Fruit fly (Drosophila melanogaster) S2 (cell line): Measurements from ENCODE around the gene HDAC11.

ENCODE experiments used
- CG8478 ChIP-seq: fragments of >200 bp; optimal IDR thresholded peaks from 2 replicates; lab custom pipeline; 2018
- CTCF ChIP-seq, 2 experiments: fragments of >200 bp; optimal IDR thresholded peaks; 2 replicates each; lab custom pipeline; 2018

DNA sequence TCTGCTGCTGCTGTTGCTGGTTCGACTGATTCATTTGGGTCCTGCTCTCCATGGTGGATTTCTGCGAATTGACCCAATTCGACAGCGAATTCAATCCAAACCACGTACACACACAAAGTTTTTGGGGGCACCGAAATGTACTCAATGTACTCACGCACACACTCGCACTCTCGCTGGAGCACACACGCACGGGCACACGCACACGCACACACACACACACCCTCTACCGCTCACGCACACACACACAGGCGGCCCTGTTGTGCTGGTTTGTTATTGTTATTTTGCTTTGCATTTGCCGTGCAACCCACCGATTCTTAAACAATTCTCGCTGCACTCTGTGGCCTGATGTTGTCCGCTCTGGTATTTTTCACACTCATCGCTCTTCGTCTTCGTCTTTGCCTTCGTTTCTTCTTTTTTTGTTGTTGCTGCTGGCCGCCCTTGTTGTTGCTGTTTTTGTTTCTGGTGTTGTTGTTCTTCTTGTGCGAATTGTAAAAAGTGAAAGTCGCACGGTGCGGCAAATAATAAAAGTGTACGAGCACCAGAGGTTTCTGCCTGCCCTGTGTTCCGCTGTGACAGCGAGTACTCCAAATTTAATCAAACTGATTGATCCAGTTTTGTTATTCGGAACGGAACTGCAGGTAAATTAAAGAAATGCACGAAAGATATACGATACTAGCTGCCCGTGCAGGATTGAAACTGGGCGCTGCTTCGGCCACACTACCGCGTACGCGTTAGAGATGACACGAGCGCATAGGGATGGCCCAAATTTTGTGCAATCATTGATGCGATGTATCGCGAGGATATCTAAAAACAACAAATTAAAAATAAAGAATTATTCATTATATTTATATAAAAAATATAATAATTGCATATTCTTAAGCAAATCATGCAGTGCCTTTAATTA lies 20.1 kb upstream of the HDAC11 start, which contains the start of gene CG3744:
- TF ChIP-seq CG8478 (lab: Kevin White, UChicago) (no peak), CTCF (optimal IDR thresholded peaks at IDR 0.05; lab: Kevin White, UChicago) (no peak)
